Worm (Caenorhabditis elegans): ENCODE results near the gene W01C9.2.

ce11 chrII:8551100-8551499, 14.9 kb downstream of the W01C9.2 start:
- TF ChIP-seq R02D3.7 (tag; optimal IDR thresholded peaks at IDR 0.05) = no peak
- TF ChIP-seq madf-5 (GFP tag; IDR thresholded peaks at IDR 0.05) = no peak
- no peak for TF ChIP-seq unc-39 (tag; optimal IDR thresholded peaks at IDR 0.05)
- TF ChIP-seq lsy-2 (tag; optimal IDR thresholded peaks at IDR 0.05) = no peak
- no peak for TF ChIP-seq jun-1 (tag; optimal IDR thresholded peaks at IDR 0.05)
- no peak for TF ChIP-seq rbr-2 (tag; optimal IDR thresholded peaks at IDR 0.05)
- no peak for TF ChIP-seq nhr-11 (tag; optimal IDR thresholded peaks at IDR 0.05)
- TF ChIP-seq nhr-237 (tag; optimal IDR thresholded peaks at IDR 0.05) = no peak
- TF ChIP-seq ztf-7 (tag; optimal IDR thresholded peaks at IDR 0.05) = no peak
- TF ChIP-seq pqm-1 (tag; optimal IDR thresholded peaks at IDR 0.05) = no peak
- no peak for TF ChIP-seq lin-1 (GFP tag; IDR thresholded peaks at IDR 0.05)
- no peak for TF ChIP-seq egl-27 (tag; optimal IDR thresholded peaks at IDR 0.05)
